Fruit fly (Drosophila melanogaster) whole organism, wandering third instar larva: ENCODE results near the gene Spn28Db.

Source experiments
- Abd-B ChIP-seq: fragments of >200 bp; optimal IDR thresholded peaks from 2 replicates; lab custom pipeline; 2017; ENCODE audit warnings: missing biosample characterization, missing genetic modification characterization
- CG32264 ChIP-seq: fragments of 200-800 bp; sonication (Bioruptor generic); optimal IDR thresholded peaks from 2 replicates; lab custom pipeline; 2016; ENCODE audit warnings: missing biosample characterization, missing genetic modification characterization
- CG9705 ChIP-seq: fragments of 200-800 bp; sonication (Bioruptor generic); optimal IDR thresholded peaks from 2 replicates; lab custom pipeline; 2018; ENCODE audit warnings: missing biosample characterization, mild to moderate bottlenecking, missing genetic modification characterization
- CrebA ChIP-seq: fragments of 200-800 bp; sonication (Bioruptor generic); optimal IDR thresholded peaks from 2 replicates; lab custom pipeline; 2016; ENCODE audit warnings: missing biosample characterization, mild to moderate bottlenecking, missing genetic modification characterization, borderline replicate concordance
- Dfd ChIP-seq: fragments of >200 bp; optimal IDR thresholded peaks from 2 replicates; lab custom pipeline; 2017; ENCODE audit warnings: missing biosample characterization, missing genetic modification characterization
- GATAd ChIP-seq: sonication (Bioruptor generic); optimal IDR thresholded peaks from 2 replicates; lab custom pipeline; 2016; ENCODE audit warnings: missing biosample characterization, missing genetic modification characterization
- HLH106 ChIP-seq: fragments of 200-800 bp; optimal IDR thresholded peaks from 3 replicates; lab custom pipeline; 2019; ENCODE audit warnings: missing biosample characterization, mild to moderate bottlenecking, missing genetic modification characterization, moderate library complexity
- Hnf4 ChIP-seq: fragments of 200-800 bp; sonication (Bioruptor generic); optimal IDR thresholded peaks from 2 replicates; lab custom pipeline; 2016; ENCODE audit warnings: missing biosample characterization, mild to moderate bottlenecking, missing genetic modification characterization
- Hr78 ChIP-seq: fragments of >200 bp; optimal IDR thresholded peaks from 2 replicates; lab custom pipeline; 2017; ENCODE audit warnings: missing biosample characterization, missing genetic modification characterization
- Hr83 ChIP-seq: fragments of 200-300 bp; sonication (Bioruptor generic); optimal IDR thresholded peaks from 2 replicates; lab custom pipeline; 2016; ENCODE audit warnings: missing biosample characterization, mild to moderate bottlenecking, missing genetic modification characterization, moderate library complexity; ENCODE audit not compliant: poor library complexity, severe bottlenecking
- Jra ChIP-seq: sonication (Bioruptor generic); optimal IDR thresholded peaks from 2 replicates; lab custom pipeline; 2016; ENCODE audit warnings: missing biosample characterization, missing genetic modification characterization
- Mio ChIP-seq: sonication (Bioruptor generic); optimal IDR thresholded peaks from 2 replicates; lab custom pipeline; 2016; ENCODE audit warnings: missing biosample characterization, missing genetic modification characterization
- Myc ChIP-seq: fragments of >200 bp; optimal IDR thresholded peaks from 2 replicates; lab custom pipeline; 2017
- N ChIP-seq: fragments of >200 bp; optimal IDR thresholded peaks from 2 replicates; lab custom pipeline; 2018; ENCODE audit warnings: missing biosample characterization, missing external identifiers, missing genetic modification characterization
- OdsH ChIP-seq: fragments of 200-800 bp; sonication (Bioruptor generic); optimal IDR thresholded peaks from 2 replicates; lab custom pipeline; 2016; ENCODE audit warnings: missing biosample characterization, mild to moderate bottlenecking, missing genetic modification characterization
- Rel ChIP-seq, 2 experiments: fragments of 200-800 bp; sonication (Bioruptor generic) in 1 of 2; optimal IDR thresholded peaks; 2 replicates in 1 of 2; 3 replicates in 1 of 2; lab custom pipeline; 2016 to 2019; ENCODE audit warnings: mild to moderate bottlenecking in 2 of 2, missing biosample characterization in 2 of 2, missing genetic modification characterization in 2 of 2, moderate library complexity in 1 of 2
- Sp1 ChIP-seq: fragments of 200-800 bp; sonication (Bioruptor generic); optimal IDR thresholded peaks from 3 replicates; lab custom pipeline; 2019; ENCODE audit warnings: missing biosample characterization, mild to moderate bottlenecking, missing genetic modification characterization, moderate library complexity
- Vsx2 ChIP-seq: fragments of 200-300, 225-300 bp; sonication (Bioruptor generic); optimal IDR thresholded peaks from 2 replicates; lab custom pipeline; 2018; ENCODE audit warnings: missing biosample characterization, missing genetic modification characterization; ENCODE audit not compliant: partially characterized antibody
- br ChIP-seq: fragments of 200-800 bp; sonication (Bioruptor generic); optimal IDR thresholded peaks from 2 replicates; lab custom pipeline; 2016; ENCODE audit warnings: missing biosample characterization, missing genetic modification characterization
- brk ChIP-seq: fragments of 200-800 bp; sonication (Bioruptor generic); optimal IDR thresholded peaks from 2 replicates; lab custom pipeline; 2016; ENCODE audit warnings: missing biosample characterization, mild to moderate bottlenecking, missing genetic modification characterization
- dl ChIP-seq, 2 experiments: fragments of 175-275, 200-275 bp in 1 of 2; fragments of 200-275 bp in 1 of 2; sonication (Bioruptor generic); optimal IDR thresholded peaks; lab custom pipeline; 2018; ENCODE audit warnings: mild to moderate bottlenecking in 2 of 2, missing biosample characterization in 2 of 2, missing genetic modification characterization in 2 of 2, moderate library complexity in 2 of 2; ENCODE audit not compliant: partially characterized antibody in 2 of 2, insufficient read depth in 1 of 2
- dmrt93B ChIP-seq: fragments of 200-800 bp; sonication (Bioruptor generic); optimal IDR thresholded peaks from 2 replicates; lab custom pipeline; 2018; ENCODE audit warnings: missing biosample characterization, mild to moderate bottlenecking, missing genetic modification characterization
- dsf ChIP-seq: sonication (Bioruptor generic); optimal IDR thresholded peaks from 2 replicates; lab custom pipeline; 2016; ENCODE audit warnings: missing biosample characterization, missing genetic modification characterization, borderline replicate concordance
- ey ChIP-seq: fragments of 200-800 bp; sonication (Bioruptor generic); optimal IDR thresholded peaks from 2 replicates; lab custom pipeline; 2016; ENCODE audit warnings: missing biosample characterization, missing genetic modification characterization
- foxo ChIP-seq, 2 experiments: fragments of 200-800 bp; sonication (Bioruptor generic); optimal IDR thresholded peaks; 2 replicates in 1 of 2; 3 replicates in 1 of 2; lab custom pipeline; 2016 to 2017; ENCODE audit warnings: missing biosample characterization in 2 of 2, missing genetic modification characterization in 2 of 2
- h ChIP-seq: fragments of 200-800 bp; sonication (Bioruptor generic); optimal IDR thresholded peaks from 3 replicates; lab custom pipeline; 2016; ENCODE audit warnings: missing biosample characterization, mild to moderate bottlenecking, missing genetic modification characterization
- jim ChIP-seq: fragments of 175-275, 200-325 bp; sonication (Bioruptor generic); optimal IDR thresholded peaks from 2 replicates; lab custom pipeline; 2016; ENCODE audit warnings: missing biosample characterization, mild to moderate bottlenecking, missing genetic modification characterization
- lola ChIP-seq: fragments of >200 bp; optimal IDR thresholded peaks from 2 replicates; lab custom pipeline; 2017; ENCODE audit warnings: missing biosample characterization, missing genetic modification characterization
- pan ChIP-seq: fragments of >200 bp; optimal IDR thresholded peaks from 2 replicates; lab custom pipeline; 2017
- psq ChIP-seq: fragments of 200-800 bp; sonication (Bioruptor generic); optimal IDR thresholded peaks from 3 replicates; lab custom pipeline; 2017; ENCODE audit warnings: missing biosample characterization, mild to moderate bottlenecking, missing genetic modification characterization, moderate library complexity
- rgr ChIP-seq: fragments of 200-800 bp; sonication (Bioruptor generic); optimal IDR thresholded peaks from 3 replicates; lab custom pipeline; 2016; ENCODE audit warnings: missing biosample characterization, mild to moderate bottlenecking, missing genetic modification characterization
- sage ChIP-seq: fragments of 200-800 bp; sonication (Bioruptor generic); optimal IDR thresholded peaks from 2 replicates; lab custom pipeline; 2016; ENCODE audit warnings: missing biosample characterization, mild to moderate bottlenecking, missing genetic modification characterization
- sv ChIP-seq: fragments of 200-800 bp; sonication (Bioruptor generic); optimal IDR thresholded peaks from 3 replicates; lab custom pipeline; 2016; ENCODE audit warnings: missing biosample characterization, missing genetic modification characterization
- tai ChIP-seq: sonication (Bioruptor generic); optimal IDR thresholded peaks from 2 replicates; lab custom pipeline; 2016; ENCODE audit warnings: missing biosample characterization, missing genetic modification characterization
- usp ChIP-seq: fragments of >200 bp; optimal IDR thresholded peaks from 2 replicates; lab custom pipeline; 2017; ENCODE audit warnings: missing biosample characterization, missing genetic modification characterization

The Spn28Db gene

DNA sequence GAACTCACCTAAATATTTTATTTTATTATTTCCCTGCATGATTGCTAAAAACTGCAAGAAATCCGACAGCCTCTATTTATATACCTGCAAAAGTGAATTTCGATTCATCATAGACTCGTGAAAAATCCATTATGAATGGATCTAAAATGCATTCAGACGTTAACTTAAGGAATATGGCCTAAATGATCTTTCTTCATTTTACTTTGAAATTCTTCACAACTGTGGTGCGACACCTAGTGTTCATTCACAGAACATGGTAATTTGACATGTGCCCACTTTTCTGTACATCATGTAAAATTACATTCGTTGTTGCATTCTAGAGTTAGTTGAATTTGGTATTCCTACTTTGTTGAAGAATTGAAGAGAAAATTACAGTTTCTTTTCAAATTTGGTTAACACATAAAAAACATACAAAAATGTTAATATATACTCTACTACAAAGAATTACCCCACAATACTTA is at the start of gene Spn28Db:
Spn28Db (minus strand) TSS at position 51 of the 461 bp plus-strand sequence.
- TF ChIP-seq pan (no peak), Myc (lab: Kevin White, UChicago) (peak; percentile 47), dmrt93B (GFP tag; lab: Kevin White, UChicago) (no peak), OdsH (GFP tag; lab: Kevin White, UChicago) (no peak), tai (peak; percentile 46), HLH106 (no peak), brk (GFP tag; lab: Kevin White, UChicago) (no peak), dl (GFP tag; optimal IDR thresholded peaks at IDR 0.05; lab: Kevin White, UChicago; ENCODE audit: insufficient read depth in 1 of 2, partially characterized antibody in 2 of 2) (peak in 1 of 2 experiments; percentile 18), CG9705 (GFP tag; lab: Kevin White, UChicago) (no peak), Abd-B (GFP tag; lab: Kevin White, UChicago) (no peak), br (GFP tag; lab: Kevin White, UChicago) (no peak), Hr78 (GFP tag; lab: Kevin White, UChicago) (no peak), lola (GFP tag; lab: Kevin White, UChicago) (no peak), ey (GFP tag; lab: Kevin White, UChicago) (no peak), CrebA (GFP tag; lab: Kevin White, UChicago) (no peak), GATAd (no peak), psq (GFP tag; lab: Kevin White, UChicago) (no peak), CG32264 (GFP tag; lab: Kevin White, UChicago) (no peak), sv (no peak), Vsx2 (GFP tag; lab: Kevin White, UChicago) (no peak), jim (GFP tag; lab: Kevin White, UChicago) (no peak), Hr83 (GFP tag; lab: Kevin White, UChicago) (no peak)

DNA sequence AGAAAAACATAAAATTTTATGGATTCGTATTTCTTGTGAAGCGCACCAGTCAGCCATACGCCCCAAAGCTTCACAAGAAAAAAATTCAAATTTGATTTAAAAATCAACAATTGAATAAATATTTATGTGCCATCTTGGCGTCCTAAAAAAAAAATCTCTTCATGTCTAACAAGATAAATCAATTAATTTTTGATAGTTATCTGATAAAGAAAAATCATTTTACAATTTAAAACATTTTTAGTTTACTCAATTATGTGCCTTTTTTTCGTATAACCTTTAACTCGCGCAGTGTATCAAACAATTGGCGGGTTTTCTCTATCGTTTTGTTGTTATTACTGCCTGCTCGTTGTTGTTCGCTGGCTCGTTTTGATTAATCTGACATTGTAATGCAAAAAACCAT is 48.0 kb upstream of the Spn28Db start:
- TF ChIP-seq GATAd (no peak), sv (no peak), CG9705 (GFP tag; lab: Kevin White, UChicago) (no peak)

dm6 chr2L:7936391-7936790 is 45.9 kb upstream of the Spn28Db start:
- TF ChIP-seq CG9705 (GFP tag; lab: Kevin White, UChicago), result no peak
- TF ChIP-seq h (GFP tag; lab: Kevin White, UChicago), result no peak
- TF ChIP-seq usp (GFP tag; lab: Kevin White, UChicago), result no peak
- no peak for TF ChIP-seq jim (GFP tag; lab: Kevin White, UChicago)
- no peak for TF ChIP-seq Rel (GFP tag; optimal IDR thresholded peaks at IDR 0.05; lab: Kevin White, UChicago)
- TF ChIP-seq Rel (tag; optimal IDR thresholded peaks at IDR 0.05; lab: Kevin White, UChicago), result no peak
- TF ChIP-seq Sp1 (GFP tag; lab: Kevin White, UChicago), result no peak

DNA sequence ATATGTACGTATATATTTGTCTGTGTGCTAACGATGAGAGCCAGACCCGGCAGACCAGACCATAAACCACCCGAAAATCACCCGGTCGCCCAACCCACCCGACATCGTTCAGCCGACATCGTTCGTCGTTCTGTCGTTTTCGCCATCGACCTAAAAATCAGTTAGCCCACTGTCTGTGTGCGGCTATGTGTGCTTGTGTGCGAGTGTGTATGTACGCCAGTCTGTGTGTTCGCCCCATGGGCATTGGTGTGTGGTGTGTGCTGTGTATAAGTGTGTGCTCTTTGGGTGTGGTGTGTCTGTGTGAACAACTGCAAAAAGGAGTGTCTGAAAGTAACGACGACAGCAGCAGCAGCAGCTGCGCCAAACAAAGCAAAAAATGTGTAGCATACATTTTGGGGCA is 42.7 kb upstream of the Spn28Db start:
- TF ChIP-seq Hr78 (GFP tag; lab: Kevin White, UChicago), result no peak
- TF ChIP-seq Sp1 (GFP tag; lab: Kevin White, UChicago), result no peak
- no peak for TF ChIP-seq Myc (lab: Kevin White, UChicago)
- TF ChIP-seq Hr83 (GFP tag; lab: Kevin White, UChicago), result no peak
- TF ChIP-seq foxo (GFP tag; optimal IDR thresholded peaks at IDR 0.05; lab: Kevin White, UChicago), result no peak
- no peak for TF ChIP-seq tai
- TF ChIP-seq brk (GFP tag; lab: Kevin White, UChicago), result no peak
- TF ChIP-seq h (GFP tag; lab: Kevin White, UChicago), result no peak
- no peak for TF ChIP-seq usp (GFP tag; lab: Kevin White, UChicago)
- TF ChIP-seq Jra (GFP tag; lab: Kevin White, UChicago), result no peak

DNA sequence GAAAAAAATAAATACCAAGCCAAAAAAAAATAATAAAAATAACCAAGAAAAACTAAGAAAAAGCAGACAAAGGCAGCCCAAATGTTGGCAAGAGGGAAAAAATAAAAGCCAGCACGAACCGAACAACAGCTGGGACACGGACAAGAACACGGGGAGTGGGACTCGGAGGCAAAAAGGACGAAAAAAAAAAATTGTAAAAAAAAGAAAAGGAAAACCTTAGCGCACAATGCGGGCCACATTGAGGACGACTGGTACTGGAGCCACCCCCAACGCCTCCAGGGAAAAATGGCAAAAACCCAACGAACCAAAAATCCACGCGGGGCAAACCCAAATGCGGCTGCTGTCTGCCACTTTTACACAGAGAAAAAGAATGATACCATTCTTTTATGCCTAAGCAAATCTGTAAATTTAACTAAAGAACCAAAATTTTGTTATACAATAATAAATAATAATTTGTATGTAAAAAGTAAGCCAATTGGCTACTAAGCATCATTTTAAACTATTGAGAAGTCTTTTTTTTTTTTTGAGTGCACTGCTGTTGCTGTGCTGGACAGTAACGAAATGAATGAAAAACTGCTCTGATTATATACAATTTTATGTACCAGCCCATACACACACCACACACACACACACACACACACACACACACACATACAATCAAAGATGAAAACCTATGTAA is 41.7 kb upstream of the Spn28Db start:
- TF ChIP-seq Rel (GFP tag; optimal IDR thresholded peaks at IDR 0.05; lab: Kevin White, UChicago) (no peak), Rel (tag; optimal IDR thresholded peaks at IDR 0.05; lab: Kevin White, UChicago) (no peak), Hnf4 (GFP tag; lab: Kevin White, UChicago) (no peak), lola (GFP tag; lab: Kevin White, UChicago) (no peak), CG32264 (GFP tag; lab: Kevin White, UChicago) (no peak), Sp1 (GFP tag; lab: Kevin White, UChicago) (peak; percentile 21), sage (GFP tag; lab: Kevin White, UChicago) (no peak), foxo (GFP tag; optimal IDR thresholded peaks at IDR 0.05; lab: Kevin White, UChicago) (peak in 1 of 2 experiments; percentile 47), Hr83 (GFP tag; lab: Kevin White, UChicago) (no peak), Hr78 (GFP tag; lab: Kevin White, UChicago) (no peak), OdsH (GFP tag; lab: Kevin White, UChicago) (peak; percentile 17), ey (GFP tag; lab: Kevin White, UChicago) (peak; percentile 43), jim (GFP tag; lab: Kevin White, UChicago) (no peak), Abd-B (GFP tag; lab: Kevin White, UChicago) (no peak), sv (no peak), Myc (lab: Kevin White, UChicago) (no peak), brk (GFP tag; lab: Kevin White, UChicago) (no peak), rgr (peak; percentile 32), CG9705 (GFP tag; lab: Kevin White, UChicago) (peak; percentile 9), CrebA (GFP tag; lab: Kevin White, UChicago) (no peak), Dfd (no peak), Mio (GFP tag; lab: Kevin White, UChicago) (no peak), h (GFP tag; lab: Kevin White, UChicago) (peak; percentile 61), N (no peak), HLH106 (peak; percentile 52), br (GFP tag; lab: Kevin White, UChicago) (no peak), pan (no peak), dmrt93B (GFP tag; lab: Kevin White, UChicago) (peak; percentile 23), dsf (no peak)
